Fruit fly (Drosophila melanogaster) whole organism, embryonic: ENCODE measurements around the gene Flad1.
A peak's percentile ranks its signal among the peaks of the same experiment; 100 is the strongest.

ENCODE experiments used
- Bgb ChIP-seq: fragments of 200-800 bp; sonication (Bioruptor generic); IDR thresholded peaks from 2 replicates; pipeline ENCODE4 v1.3.6; 2022; ENCODE audit warnings: missing biosample characterization, missing genetic modification characterization; ENCODE audit not compliant: partially characterized antibody
- CG10366 ChIP-seq: fragments of 200-800 bp; sonication (Bioruptor generic); IDR thresholded peaks from 2 replicates; pipeline ENCODE4 v1.3.6; 2022; ENCODE audit warnings: missing biosample characterization, missing genetic modification characterization
- CG11093 ChIP-seq: fragments of 200-800 bp; sonication (Bioruptor generic); IDR thresholded peaks from 3 replicates; pipeline ENCODE4 v1.3.6; 2022; ENCODE audit warnings: missing biosample characterization, missing genetic modification characterization
- CG15073 ChIP-seq: fragments of 200-800 bp; sonication (Bioruptor generic); optimal IDR thresholded peaks from 2 replicates; lab custom pipeline; 2016; ENCODE audit warnings: missing biosample characterization, missing genetic modification characterization
- CG15269 ChIP-seq: fragments of 200-800 bp; sonication (Bioruptor generic); optimal IDR thresholded peaks from 2 replicates; lab custom pipeline; 2018; ENCODE audit warnings: missing biosample characterization, mild to moderate bottlenecking, missing genetic modification characterization, moderate library complexity
- CG16813 ChIP-seq: fragments of 200-800 bp; sonication (Bioruptor generic); IDR thresholded peaks from 3 replicates; pipeline ENCODE4 v1.3.6; 2022; ENCODE audit warnings: missing biosample characterization, missing genetic modification characterization; ENCODE audit not compliant: partially characterized antibody
- CG16863 ChIP-seq: fragments of 200-800 bp; sonication (Bioruptor generic); optimal IDR thresholded peaks from 3 replicates; lab custom pipeline; 2016; ENCODE audit warnings: missing biosample characterization, missing genetic modification characterization
- CG18619 ChIP-seq: fragments of 200-800 bp; sonication (Bioruptor generic); optimal IDR thresholded peaks from 3 replicates; lab custom pipeline; 2017; ENCODE audit warnings: missing biosample characterization, mild to moderate bottlenecking, missing genetic modification characterization
- CG30403 ChIP-seq: fragments of 200-800 bp; sonication (Bioruptor generic); optimal IDR thresholded peaks from 3 replicates; lab custom pipeline; 2016; ENCODE audit warnings: missing biosample characterization, missing genetic modification characterization
- CG30431 ChIP-seq: fragments of 200-800 bp; sonication (Bioruptor generic); optimal IDR thresholded peaks from 2 replicates; lab custom pipeline; 2017; ENCODE audit warnings: missing biosample characterization, missing genetic modification characterization
- CG32532 ChIP-seq: fragments of 200-800 bp; sonication (Bioruptor generic); IDR thresholded peaks from 2 replicates; pipeline ENCODE4 v1.3.6; 2022; ENCODE audit warnings: missing biosample characterization, missing genetic modification characterization
- CG3407 ChIP-seq: fragments of 200-800 bp; sonication (Bioruptor generic); optimal IDR thresholded peaks from 2 replicates; lab custom pipeline; 2018; ENCODE audit warnings: missing biosample characterization, mild to moderate bottlenecking, missing genetic modification characterization
- CG5180 ChIP-seq: fragments of 200-800 bp; sonication (Bioruptor generic); optimal IDR thresholded peaks from 3 replicates; lab custom pipeline; 2017; ENCODE audit warnings: missing biosample characterization, missing genetic modification characterization, mild to moderate bottlenecking, moderate library complexity, missing genetic modification reagents
- CG6683 ChIP-seq: fragments of 200-800 bp; sonication (Bioruptor generic); optimal IDR thresholded peaks from 2 replicates; lab custom pipeline; 2017; ENCODE audit warnings: missing biosample characterization, mild to moderate bottlenecking, missing genetic modification characterization, missing genetic modification reagents
- CG6791 ChIP-seq: fragments of 200-800 bp; sonication (Bioruptor generic); IDR thresholded peaks from 3 replicates; pipeline ENCODE4 v1.3.6; 2022; ENCODE audit warnings: missing biosample characterization, missing genetic modification characterization; ENCODE audit not compliant: partially characterized antibody
- CG6854 ChIP-seq: fragments of 200-800 bp; sonication (Bioruptor generic); optimal IDR thresholded peaks from 3 replicates; lab custom pipeline; 2017; ENCODE audit warnings: missing biosample characterization, mild to moderate bottlenecking, missing genetic modification characterization
- CoRest ChIP-seq: fragments of 200-800 bp; sonication (Bioruptor generic); optimal IDR thresholded peaks from 3 replicates; lab custom pipeline; 2018; ENCODE audit warnings: missing biosample characterization, mild to moderate bottlenecking, missing genetic modification characterization, moderate library complexity
- D ChIP-seq, 2 experiments: fragments of 200-800 bp in 1 of 2; fragments of >200 bp in 1 of 2; sonication (Bioruptor generic) in 1 of 2; optimal IDR thresholded peaks; 2 replicates in 1 of 2; 3 replicates in 1 of 2; lab custom pipeline; 2017; ENCODE audit warnings: mild to moderate bottlenecking in 1 of 2, missing biosample characterization in 1 of 2, missing genetic modification characterization in 1 of 2, missing genetic modification reagents in 1 of 2
- Dref ChIP-seq: fragments of 200-800 bp; sonication (Bioruptor generic); IDR thresholded peaks from 2 replicates; pipeline ENCODE4 v1.3.6; 2022; ENCODE audit warnings: missing biosample characterization, missing genetic modification characterization
- ERR ChIP-seq: fragments of 200-800 bp; sonication (Bioruptor generic); optimal IDR thresholded peaks from 2 replicates; lab custom pipeline; 2016; ENCODE audit warnings: missing biosample characterization, missing genetic modification characterization
- Ets97D ChIP-seq: fragments of 200-800 bp; sonication (Bioruptor generic); optimal IDR thresholded peaks from 3 replicates; lab custom pipeline; 2016; ENCODE audit warnings: missing biosample characterization, missing genetic modification characterization
- Gug ChIP-seq: fragments of 200-800 bp; sonication (Bioruptor generic); IDR thresholded peaks from 4 replicates; pipeline ENCODE4 v1.3.6; 2022; ENCODE audit warnings: missing biosample characterization, missing genetic modification characterization
- Hr51 ChIP-seq, 2 experiments: fragments of 200-800 bp; sonication (Bioruptor generic); optimal IDR thresholded peaks; 2 replicates in 1 of 2; 3 replicates in 1 of 2; lab custom pipeline; 2016 to 2018; ENCODE audit warnings: missing biosample characterization in 2 of 2, missing genetic modification characterization in 2 of 2, mild to moderate bottlenecking in 1 of 2, moderate library complexity in 1 of 2
- Kr ChIP-seq: fragments of 200-800 bp; sonication (Bioruptor generic); optimal IDR thresholded peaks from 2 replicates; lab custom pipeline; 2017; ENCODE audit warnings: missing biosample characterization, mild to moderate bottlenecking, missing genetic modification characterization
- Lhr ChIP-seq: fragments of 200-800 bp; sonication (Bioruptor generic); optimal IDR thresholded peaks from 3 replicates; lab custom pipeline; 2017; ENCODE audit warnings: mild to moderate bottlenecking, missing biosample characterization, missing genetic modification reagents, missing genetic modification characterization
- Lpt ChIP-seq: fragments of >200 bp; optimal IDR thresholded peaks from 2 replicates; lab custom pipeline; 2018; ENCODE audit warnings: missing biosample characterization, missing genetic modification characterization
- MBD-R2 ChIP-seq: fragments of 200-800 bp; sonication (Bioruptor generic); IDR thresholded peaks from 2 replicates; pipeline ENCODE4 v1.3.6; 2022; ENCODE audit warnings: missing biosample characterization, missing genetic modification characterization
- Nf-YA ChIP-seq: fragments of 200-800 bp; sonication (Bioruptor generic); IDR thresholded peaks from 2 replicates; pipeline ENCODE4 v1.3.6; 2022; ENCODE audit warnings: missing biosample characterization, missing genetic modification characterization
- Oaz ChIP-seq: fragments of 200-800 bp; sonication (Bioruptor generic); IDR thresholded peaks from 2 replicates; pipeline ENCODE4 v1.3.6; 2022; ENCODE audit warnings: missing biosample characterization, missing genetic modification characterization
- Six4 ChIP-seq: fragments of 200-800 bp; sonication (Bioruptor generic); optimal IDR thresholded peaks from 2 replicates; lab custom pipeline; 2016; ENCODE audit warnings: missing biosample characterization, missing genetic modification characterization
- Spps ChIP-seq: fragments of 200-800 bp; sonication (Bioruptor generic); optimal IDR thresholded peaks from 2 replicates; lab custom pipeline; 2018; ENCODE audit warnings: missing biosample characterization, mild to moderate bottlenecking, missing genetic modification characterization
- Stat92E ChIP-seq, 3 experiments: fragments of >200 bp in 2 of 3; fragments of 200-800 bp in 1 of 3; sonication (Bioruptor generic) in 1 of 3; optimal IDR thresholded peaks; 2 replicates each; lab custom pipeline; 2017 to 2019; ENCODE audit warnings: missing biosample characterization in 3 of 3, missing genetic modification characterization in 3 of 3, mild to moderate bottlenecking in 1 of 3, moderate library complexity in 1 of 3
- TFAM ChIP-seq: fragments of 200-800 bp; sonication (Bioruptor generic); optimal IDR thresholded peaks from 2 replicates; lab custom pipeline; 2017; ENCODE audit warnings: missing biosample characterization, missing genetic modification characterization, inconsistent platforms
- Taf1 ChIP-seq: fragments of 200-800 bp; sonication (Bioruptor generic); IDR thresholded peaks from 2 replicates; pipeline ENCODE4 v1.3.6; 2022; ENCODE audit warnings: missing biosample characterization, missing genetic modification characterization
- Trl ChIP-seq, 3 experiments: fragments of >200 bp in 2 of 3; fragments of 200-800 bp in 1 of 3; sonication (Bioruptor generic) in 1 of 3; optimal IDR thresholded peaks; 2 replicates in 1 of 3; 3 replicates in 2 of 3; lab custom pipeline; 2016 to 2017; ENCODE audit warnings: missing biosample characterization in 1 of 3, missing genetic modification characterization in 1 of 3
- amos ChIP-seq: fragments of 200-800 bp; sonication (Bioruptor generic); IDR thresholded peaks from 2 replicates; pipeline ENCODE4 v1.3.6; 2022; ENCODE audit warnings: missing biosample characterization, missing genetic modification characterization; ENCODE audit not compliant: partially characterized antibody
- chif ChIP-seq, 2 experiments: fragments of 200-800 bp; sonication (Bioruptor generic); optimal IDR thresholded peaks; 3 replicates each; lab custom pipeline; 2016; ENCODE audit warnings: missing biosample characterization in 2 of 2, missing genetic modification characterization in 2 of 2
- chinmo ChIP-seq: fragments of 200-800 bp; sonication (Bioruptor generic); IDR thresholded peaks from 4 replicates; pipeline ENCODE4 v1.3.6; 2022; ENCODE audit warnings: missing biosample characterization, missing genetic modification characterization; ENCODE audit not compliant: partially characterized antibody
- danr ChIP-seq: fragments of 200-800 bp; sonication (Bioruptor generic); IDR thresholded peaks from 2 replicates; pipeline ENCODE4 v1.3.6; 2022; ENCODE audit warnings: missing biosample characterization, missing genetic modification characterization
- dm ChIP-seq: fragments of 200-800 bp; sonication (Bioruptor generic); optimal IDR thresholded peaks from 3 replicates; lab custom pipeline; 2016; ENCODE audit warnings: missing biosample characterization, missing genetic modification characterization
- ftz-f1 ChIP-seq: fragments of 200-800 bp; sonication (Bioruptor generic); optimal IDR thresholded peaks from 2 replicates; lab custom pipeline; 2016; ENCODE audit warnings: missing biosample characterization, missing genetic modification characterization
- fu2 ChIP-seq: fragments of 200-800 bp; sonication (Bioruptor generic); optimal IDR thresholded peaks from 2 replicates; lab custom pipeline; 2016; ENCODE audit warnings: missing biosample characterization, missing genetic modification characterization
- row ChIP-seq: fragments of 200-800 bp; sonication (Bioruptor generic); IDR thresholded peaks from 3 replicates; pipeline ENCODE4 v1.3.6; 2022; ENCODE audit warnings: missing biosample characterization, missing genetic modification characterization
- salm ChIP-seq: fragments of 200-800 bp; sonication (Bioruptor generic); optimal IDR thresholded peaks from 2 replicates; lab custom pipeline; 2018; ENCODE audit warnings: missing biosample characterization, mild to moderate bottlenecking, missing genetic modification characterization
- schlank ChIP-seq: fragments of 200-800 bp; sonication (Bioruptor generic); optimal IDR thresholded peaks from 2 replicates; lab custom pipeline; 2018; ENCODE audit warnings: missing biosample characterization, mild to moderate bottlenecking, missing genetic modification characterization
- sima ChIP-seq: fragments of 200-800 bp; sonication (Bioruptor generic); optimal IDR thresholded peaks from 2 replicates; lab custom pipeline; 2016; ENCODE audit warnings: missing biosample characterization, missing genetic modification characterization
- tx ChIP-seq: fragments of 200-800 bp; sonication (Bioruptor generic); optimal IDR thresholded peaks from 2 replicates; lab custom pipeline; 2016; ENCODE audit warnings: missing biosample characterization, missing genetic modification characterization
- unc-4 ChIP-seq: fragments of 200-800 bp; sonication (Bioruptor generic); IDR thresholded peaks from 2 replicates; pipeline ENCODE4 v1.3.6; 2022; ENCODE audit warnings: missing biosample characterization, missing genetic modification characterization; ENCODE audit not compliant: partially characterized antibody
- zen2 ChIP-seq: fragments of 200-800 bp; sonication (Bioruptor generic); IDR thresholded peaks from 3 replicates; pipeline ENCODE4 v1.3.6; 2022; ENCODE audit warnings: missing biosample characterization, missing genetic modification characterization; ENCODE audit not compliant: partially characterized antibody

Flad1 gene

DNA sequence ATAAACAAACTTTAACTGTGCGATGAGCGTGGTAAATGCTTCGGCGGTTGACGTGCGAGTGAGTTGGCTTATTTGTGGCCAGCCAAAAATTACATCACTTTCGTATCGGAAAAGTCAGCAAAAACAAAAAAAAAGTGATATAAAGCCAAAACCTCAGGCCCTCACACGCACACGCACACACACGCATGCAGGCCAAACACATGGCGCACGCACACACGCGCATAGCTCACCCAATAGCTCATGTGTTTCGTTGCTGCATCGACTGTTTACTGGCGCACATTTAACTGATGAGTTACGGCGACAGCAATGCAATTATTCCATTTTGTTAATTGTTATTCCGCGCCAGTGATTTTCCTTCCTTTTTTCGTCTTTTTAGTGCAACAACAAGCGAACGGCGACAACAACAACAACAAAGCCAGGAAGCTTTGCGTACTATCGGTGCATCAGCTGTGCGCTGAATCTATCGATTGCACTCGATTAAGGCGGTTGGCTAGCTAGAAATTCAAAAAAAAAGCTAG is at the start of gene Flad1 (continued):
- TF ChIP-seq Oaz (GFP tag; lab: Robert Waterston, UW) = no peak
- TF ChIP-seq Six4 = no peak
- TF ChIP-seq CG15269 (tag; lab: Kevin White, UChicago) = no peak
- no peak for TF ChIP-seq CG10366 (GFP tag; lab: Robert Waterston, UW)
- no peak; the same call in 2 of the 3 replicates for TF ChIP-seq zen2 (GFP tag; lab: Robert Waterston, UW)
- TF ChIP-seq CG5180 (GFP tag; lab: Kevin White, UChicago) = no peak
- no peak for TF ChIP-seq CG11093 (GFP tag; lab: Robert Waterston, UW)
- peak; percentile 57; the same call in 1 of the 2 replicates for TF ChIP-seq amos (GFP tag; lab: Robert Waterston, UW)
- TF ChIP-seq salm = peak; percentile 4
- TF ChIP-seq CG16813 (GFP tag; lab: Robert Waterston, UW) = peak; percentile 43; the same call in 1 of the 3 replicates
- no peak for TF ChIP-seq CG30431 (GFP tag; lab: Kevin White, UChicago)
- no peak for TF ChIP-seq ERR (GFP tag; lab: Kevin White, UChicago)
- TF ChIP-seq CG3407 (GFP tag; lab: Kevin White, UChicago) = no peak
- TF ChIP-seq CG15073 = no peak
- no peak for TF ChIP-seq Taf1 (GFP tag; lab: Robert Waterston, UW)
- TF ChIP-seq CG18619 = no peak
- peak; percentile 52; the same call in 1 of the 2 replicates for TF ChIP-seq Bgb (GFP tag; lab: Robert Waterston, UW)
- no peak for TF ChIP-seq Nf-YA (GFP tag; lab: Robert Waterston, UW)
- no peak for TF ChIP-seq fu2
- TF ChIP-seq Ets97D (GFP tag; lab: Kevin White, UChicago) = no peak
- no peak for TF ChIP-seq Hr51 (GFP tag; optimal IDR thresholded peaks at IDR 0.05; lab: Kevin White, UChicago)
- TF ChIP-seq sima (GFP tag; lab: Kevin White, UChicago) = no peak
- TF ChIP-seq Stat92E (GFP tag; optimal IDR thresholded peaks at IDR 0.05; lab: Kevin White, UChicago) = no peak
- peak; percentile 73 for TF ChIP-seq dm
- TF ChIP-seq tx = no peak
- no peak for TF ChIP-seq Kr
- peak; percentile 49 for TF ChIP-seq MBD-R2 (GFP tag; lab: Robert Waterston, UW)
- no peak for TF ChIP-seq Trl (optimal IDR thresholded peaks at IDR 0.05; lab: Kevin White, UChicago)
- TF ChIP-seq Trl (GFP tag; optimal IDR thresholded peaks at IDR 0.05; lab: Kevin White, UChicago) = no peak
- TF ChIP-seq Lhr (GFP tag; lab: Kevin White, UChicago) = no peak
- TF ChIP-seq CoRest = no peak
- TF ChIP-seq CG6791 (GFP tag; lab: Robert Waterston, UW) = no peak
- no peak for TF ChIP-seq danr (GFP tag; lab: Robert Waterston, UW)
- no peak for TF ChIP-seq Spps (tag; lab: Kevin White, UChicago)
- no peak for TF ChIP-seq CG32532 (GFP tag; lab: Robert Waterston, UW)
- TF ChIP-seq chinmo (GFP tag; lab: Robert Waterston, UW) = 0 out of 4 replicates have a peak, but pooled peaks have one; percentile 54
- no peak for TF ChIP-seq chif (GFP tag; optimal IDR thresholded peaks at IDR 0.05; lab: Kevin White, UChicago)
- no peak for TF ChIP-seq Lpt (GFP tag; lab: Kevin White, UChicago)
- no peak for TF ChIP-seq D (optimal IDR thresholded peaks at IDR 0.05; lab: Kevin White, UChicago)
- no peak for TF ChIP-seq D (GFP tag; optimal IDR thresholded peaks at IDR 0.05; lab: Kevin White, UChicago)
- no peak for TF ChIP-seq CG30403
- TF ChIP-seq ftz-f1 (GFP tag; lab: Kevin White, UChicago) = no peak
- no peak for TF ChIP-seq CG6854 (GFP tag; lab: Kevin White, UChicago)
- no peak for TF ChIP-seq schlank (tag; lab: Kevin White, UChicago)
- TF ChIP-seq Gug (GFP tag; lab: Robert Waterston, UW) = no peak
- 0 out of 3 replicates have a peak, but pooled peaks have one; percentile 12 for TF ChIP-seq row (GFP tag; lab: Robert Waterston, UW)
- TF ChIP-seq Dref (GFP tag; lab: Robert Waterston, UW) = peak; percentile 73
- no peak for TF ChIP-seq TFAM (GFP tag; lab: Kevin White, UChicago)
- no peak for TF ChIP-seq CG16863
- no peak for TF ChIP-seq CG6683 (GFP tag; lab: Kevin White, UChicago)
- peak; percentile 70; the same call in 1 of the 2 replicates for TF ChIP-seq unc-4
